Worm (Caenorhabditis elegans) whole organism, young adult: ENCODE results near the gene uncp-18.

ENCODE experiments used
- B0261.1 ChIP-seq: sonication (generic microtip); optimal IDR thresholded peaks from 2 replicates; lab custom pipeline; 2016; ENCODE audit warnings: mild to moderate bottlenecking, missing genetic modification characterization, moderate library complexity, missing compliant biosample characterization
- F22D6.2 ChIP-seq: sonication (generic microtip); optimal IDR thresholded peaks from 2 replicates; lab custom pipeline; 2016; ENCODE audit warnings: mild to moderate bottlenecking, missing genetic modification characterization, missing compliant biosample characterization
- dox-1 ChIP-seq: fragments of 200-800 bp; sonication (Bioruptor generic); IDR thresholded peaks from 2 replicates; pipeline ENCODE4 v1.3.6; 2022; ENCODE audit warnings: missing genetic modification reagents, missing genetic modification characterization, missing compliant biosample characterization
- ekl-4 ChIP-seq: fragments of 200-800 bp; sonication (Bioruptor generic); IDR thresholded peaks from 2 replicates; pipeline ENCODE4 v1.3.6; 2022; ENCODE audit warnings: missing genetic modification reagents, missing genetic modification characterization, missing compliant biosample characterization
- unc-130 ChIP-seq: sonication (generic microtip); optimal IDR thresholded peaks from 2 replicates; lab custom pipeline; 2016; ENCODE audit warnings: missing genetic modification reagents, missing genetic modification characterization, missing compliant biosample characterization
- ztf-22 ChIP-seq: fragments of 200-800 bp; sonication (Bioruptor generic); optimal IDR thresholded peaks from 2 replicates; lab custom pipeline; 2018; ENCODE audit warnings: mild to moderate bottlenecking, missing genetic modification characterization, moderate library complexity, missing compliant biosample characterization

ce11 chrIV:379605-380004 lies 10.8 kb upstream of the uncp-18 start:
- TF ChIP-seq ekl-4: no peak
- TF ChIP-seq B0261.1 (tag; lab: Kevin White, UChicago): no peak
- TF ChIP-seq unc-130 (GFP tag; lab: Kevin White, UChicago): peak; percentile 52
- peak; percentile 53; the same call in 1 of the 2 replicates for TF ChIP-seq dox-1
- TF ChIP-seq ztf-22 (GFP tag; lab: Kevin White, UChicago): no peak
- no peak for TF ChIP-seq F22D6.2 (tag; lab: Kevin White, UChicago)
